Worm (Caenorhabditis elegans) whole organism, L3 larva: ENCODE measurements around the gene erfa-3.

ENCODE experiments used
- R02D3.7 ChIP-seq: fragments of 150-350 bp; optimal IDR thresholded peaks from 2 replicates; lab custom pipeline; 2014; ENCODE audit warnings: missing biosample characterization, missing genetic modification characterization
- aly-2 ChIP-seq: fragments of 150-350 bp; optimal IDR thresholded peaks from 2 replicates; lab custom pipeline; 2014; ENCODE audit warnings: missing biosample characterization, missing genetic modification characterization
- ama-1 ChIP-seq: fragments of 150-350 bp; optimal IDR thresholded peaks from 2 replicates; lab custom pipeline; 2018
- elt-1 ChIP-seq: fragments of 150-350 bp; optimal IDR thresholded peaks from 2 replicates; lab custom pipeline; 2014; ENCODE audit warnings: missing biosample characterization, missing genetic modification characterization
- elt-2 ChIP-seq: sonication (generic microtip); optimal IDR thresholded peaks from 2 replicates; lab custom pipeline; 2016; ENCODE audit warnings: missing genetic modification reagents, mild to moderate bottlenecking, missing genetic modification characterization, missing compliant biosample characterization
- elt-3 ChIP-seq, 3 experiments: fragments of 150-350 bp in 1 of 3; sonication (generic microtip) in 2 of 3; optimal IDR thresholded peaks; 2 replicates in 2 of 3; 4 replicates in 1 of 3; lab custom pipeline; 2014 to 2017; ENCODE audit warnings: missing biosample characterization in 3 of 3, missing genetic modification characterization in 3 of 3
- fkh-2 ChIP-seq: fragments of 150-350 bp; optimal IDR thresholded peaks from 2 replicates; lab custom pipeline; 2014; ENCODE audit warnings: missing biosample characterization, missing genetic modification reagents, missing genetic modification characterization
- hmg-11 ChIP-seq: sonication (generic microtip); optimal IDR thresholded peaks from 2 replicates; lab custom pipeline; 2016; ENCODE audit warnings: missing genetic modification characterization, missing compliant biosample characterization
- jun-1 ChIP-seq: fragments of 150-350 bp; optimal IDR thresholded peaks from 2 replicates; lab custom pipeline; 2014; ENCODE audit warnings: missing biosample characterization, missing genetic modification reagents, missing genetic modification characterization
- lin-39 ChIP-seq: fragments of 150-350 bp; optimal IDR thresholded peaks from 2 replicates; lab custom pipeline; 2018; ENCODE audit warnings: missing biosample characterization, missing genetic modification reagents, missing genetic modification characterization
- lsy-12 ChIP-seq: sonication (generic microtip); optimal IDR thresholded peaks from 2 replicates; lab custom pipeline; 2016; ENCODE audit warnings: mild to moderate bottlenecking, missing genetic modification characterization, missing compliant biosample characterization
- mdl-1 ChIP-seq: fragments of 150-350 bp; optimal IDR thresholded peaks from 2 replicates; lab custom pipeline; 2014; ENCODE audit warnings: missing biosample characterization, missing genetic modification characterization
- mml-1 ChIP-seq: fragments of 150-350 bp; sonication (generic microtip); optimal IDR thresholded peaks from 3 replicates; lab custom pipeline; 2014; ENCODE audit warnings: missing biosample characterization, missing genetic modification characterization
- nfya-1 ChIP-seq: sonication (generic microtip); optimal IDR thresholded peaks from 2 replicates; lab custom pipeline; 2017; ENCODE audit warnings: missing genetic modification characterization, mild to moderate bottlenecking, missing compliant biosample characterization, antibody characterized with exemption, moderate library complexity; ENCODE audit not compliant: insufficient read depth
- nhr-11 ChIP-seq: fragments of 150-350 bp; optimal IDR thresholded peaks from 2 replicates; lab custom pipeline; 2014; ENCODE audit warnings: missing biosample characterization, missing genetic modification characterization
- nhr-12 ChIP-seq: fragments of 150-350 bp; optimal IDR thresholded peaks from 2 replicates; lab custom pipeline; 2014; ENCODE audit warnings: missing biosample characterization, missing genetic modification characterization
- nhr-23 ChIP-seq: fragments of 150-350 bp; optimal IDR thresholded peaks from 2 replicates; lab custom pipeline; 2014; ENCODE audit warnings: missing biosample characterization, missing genetic modification reagents, missing genetic modification characterization
- nhr-237 ChIP-seq: fragments of 150-350 bp; optimal IDR thresholded peaks from 2 replicates; lab custom pipeline; 2014; ENCODE audit warnings: missing biosample characterization, missing genetic modification characterization
- nhr-25 ChIP-seq: sonication (generic microtip); optimal IDR thresholded peaks from 2 replicates; lab custom pipeline; 2017; ENCODE audit warnings: missing biosample characterization, missing genetic modification characterization
- nhr-28 ChIP-seq: fragments of 150-350 bp; optimal IDR thresholded peaks from 2 replicates; lab custom pipeline; 2014; ENCODE audit warnings: missing biosample characterization, missing genetic modification characterization
- nhr-67 ChIP-seq: fragments of 150-350 bp; optimal IDR thresholded peaks from 2 replicates; lab custom pipeline; 2014; ENCODE audit warnings: missing biosample characterization, missing genetic modification characterization
- nhr-76 ChIP-seq: fragments of 150-350 bp; sonication (generic microtip); optimal IDR thresholded peaks from 5 replicates; lab custom pipeline; 2014; ENCODE audit warnings: missing biosample characterization, missing genetic modification characterization
- nhr-77 ChIP-seq: fragments of 150-350 bp; optimal IDR thresholded peaks from 2 replicates; lab custom pipeline; 2014; ENCODE audit warnings: missing biosample characterization, missing genetic modification characterization
- pqm-1 ChIP-seq: fragments of 150-350 bp; optimal IDR thresholded peaks from 2 replicates; lab custom pipeline; 2017; ENCODE audit warnings: missing biosample characterization, missing genetic modification characterization, inconsistent platforms
- skn-1 ChIP-seq: fragments of 150-350 bp; optimal IDR thresholded peaks from 2 replicates; lab custom pipeline; 2014; ENCODE audit warnings: missing biosample characterization, missing genetic modification characterization
- snpc-4 ChIP-seq: fragments of 150-350 bp; optimal IDR thresholded peaks from 2 replicates; lab custom pipeline; 2014; ENCODE audit warnings: missing biosample characterization, missing genetic modification characterization
- tbx-2 ChIP-seq: sonication (generic microtip); optimal IDR thresholded peaks from 2 replicates; lab custom pipeline; 2016; ENCODE audit warnings: mild to moderate bottlenecking, missing genetic modification characterization, missing compliant biosample characterization
- unc-39 ChIP-seq: sonication (generic microtip); optimal IDR thresholded peaks from 4 replicates; lab custom pipeline; 2017; ENCODE audit warnings: missing biosample characterization, missing genetic modification characterization
- unc-62 ChIP-seq: fragments of 150-350 bp; sonication (generic microtip); optimal IDR thresholded peaks from 4 replicates; lab custom pipeline; 2014; ENCODE audit warnings: missing biosample characterization, missing genetic modification reagents, missing genetic modification characterization
- zag-1 ChIP-seq: fragments of 150-350 bp; optimal IDR thresholded peaks from 2 replicates; lab custom pipeline; 2014; ENCODE audit warnings: missing biosample characterization, missing genetic modification characterization

Gene erfa-3

ce11 chrV:11095873-11096272 lies 17.0 kb downstream of the erfa-3 start, which contains the start of gene Y42A5A.3:
TSS of gene Y42A5A.3 (minus strand) at chrV:11095973.
- TF ChIP-seq hmg-11 (tag; lab: Kevin White, UChicago) (no peak), fkh-2 (tag; lab: Kevin White, UChicago) (no peak), nhr-237 (tag; lab: Kevin White, UChicago) (no peak), elt-2 (tag; lab: Kevin White, UChicago) (no peak), R02D3.7 (tag; lab: Kevin White, UChicago) (no peak), nhr-76 (no peak), nfya-1 (tag; lab: Kevin White, UChicago) (no peak), tbx-2 (tag; lab: Kevin White, UChicago) (no peak), lin-39 (no peak), nhr-77 (tag; lab: Kevin White, UChicago) (no peak), mml-1 (tag; lab: Kevin White, UChicago) (no peak), pqm-1 (no peak), elt-1 (tag; lab: Kevin White, UChicago) (no peak), unc-62 (GFP tag; lab: Kevin White, UChicago) (no peak), nhr-67 (tag; lab: Kevin White, UChicago) (no peak)
- TF ChIP-seq, all 47 proteins: peak for 0

- TF ChIP-seq mml-1 (tag; lab: Kevin White, UChicago) (no peak), nhr-11 (tag; lab: Kevin White, UChicago) (no peak), elt-1 (tag; lab: Kevin White, UChicago) (peak; percentile 35), jun-1 (peak; percentile 25), nfya-1 (tag; lab: Kevin White, UChicago) (no peak), aly-2 (tag; lab: Kevin White, UChicago) (no peak), nhr-28 (no peak), nhr-23 (tag; lab: Kevin White, UChicago) (peak; percentile 2)
These were observed 18.2 kb downstream of the erfa-3 start for ce11 chrV:11094698-11095097.

- TF ChIP-seq elt-1 (tag; lab: Kevin White, UChicago) (peak; percentile 65), nhr-25 (tag; lab: Kevin White, UChicago) (peak; percentile 13), lsy-12 (tag; lab: Kevin White, UChicago) (no peak), nhr-23 (tag; lab: Kevin White, UChicago) (no peak), mdl-1 (tag; lab: Kevin White, UChicago) (no peak), elt-3 (tag; optimal IDR thresholded peaks at IDR 0.05; lab: Kevin White, UChicago) (no peak), nhr-28 (no peak), skn-1 (no peak), R02D3.7 (tag; lab: Kevin White, UChicago) (no peak), hmg-11 (tag; lab: Kevin White, UChicago) (no peak), pqm-1 (no peak), elt-2 (tag; lab: Kevin White, UChicago) (no peak)
These were observed 19.5 kb downstream of the erfa-3 start, which contains the start of gene lact-8 for ce11 chrV:11093163-11094091. TSS of gene lact-8 (minus strand) at chrV:11093607.

ce11 chrV:11087519-11087998 lies 25.3 kb downstream of the erfa-3 start, which contains the start of gene Y42A5A.1:
TSS of gene Y42A5A.1 (plus strand) at chrV:11087948.
- TF ChIP-seq nhr-25 (tag; lab: Kevin White, UChicago) (peak; percentile 3), hmg-11 (tag; lab: Kevin White, UChicago) (no peak)

- no peak for TF ChIP-seq unc-39 (tag; lab: Kevin White, UChicago)
- no peak for TF ChIP-seq ama-1 (lab: Kevin White, UChicago)
- peak; percentile 35 for TF ChIP-seq pqm-1
- peak; percentile 85 for TF ChIP-seq elt-2 (tag; lab: Kevin White, UChicago)
- TF ChIP-seq nhr-28, result no peak
These were observed 25.8 kb downstream of the erfa-3 start for ce11 chrV:11087119-11087518.

ce11 chrV:11083691-11084090 lies 29.2 kb downstream of the erfa-3 start:
- TF ChIP-seq snpc-4 (tag; lab: Kevin White, UChicago) (no peak), nhr-12 (tag; lab: Kevin White, UChicago) (no peak), jun-1 (no peak), nfya-1 (tag; lab: Kevin White, UChicago) (peak; percentile 73), zag-1 (tag; lab: Kevin White, UChicago) (no peak), lin-39 (peak; percentile 71), mdl-1 (tag; lab: Kevin White, UChicago) (peak; percentile 57), hmg-11 (tag; lab: Kevin White, UChicago) (peak; percentile 21)
